Worm (Caenorhabditis elegans): Measurements from ENCODE around the gene Y17G9B.11.
A peak's percentile ranks its signal among the peaks of the same experiment; 100 is the strongest.

Y17G9B.11 gene

ce11 chrIV:4748408-4749105 is 7.8 kb upstream of the Y17G9B.11 start, which contains the start of gene cyc-2.1 (continued):
- peak; percentile 70 for TF ChIP-seq nhr-25 (tag; optimal IDR thresholded peaks at IDR 0.05)
- TF ChIP-seq ZK546.5 (tag; optimal IDR thresholded peaks at IDR 0.05) = no peak
- TF ChIP-seq skn-1 (tag; optimal IDR thresholded peaks at IDR 0.05) = no peak
- peak; percentile 69 for TF ChIP-seq C34F6.9 (tag; optimal IDR thresholded peaks at IDR 0.05)

DNA sequence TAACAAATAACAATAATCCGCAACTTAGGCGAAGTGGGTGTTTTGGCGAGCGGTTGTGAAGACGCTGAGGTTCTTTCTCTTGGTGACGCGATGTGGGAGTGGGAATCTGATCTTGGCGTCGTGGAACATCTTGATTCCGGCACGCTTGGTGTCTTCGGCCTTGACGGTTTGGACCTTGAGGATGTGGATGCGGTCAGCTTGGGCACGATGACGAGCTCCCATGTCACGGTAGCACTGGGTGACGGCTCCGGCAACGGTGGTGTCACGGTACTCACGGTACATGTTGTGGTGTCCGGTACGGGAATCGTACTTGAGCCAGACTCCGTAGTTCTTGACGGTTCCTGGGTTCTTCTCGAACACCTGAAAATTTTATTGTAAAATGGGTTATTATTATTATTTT is 7.2 kb upstream of the Y17G9B.11 start:
- TF ChIP-seq sma-9 (GFP tag; optimal IDR thresholded peaks at IDR 0.05) = peak; percentile 4
- TF ChIP-seq sma-9 (tag; optimal IDR thresholded peaks at IDR 0.05) = no peak
- no peak for TF ChIP-seq mbf-1 (tag; optimal IDR thresholded peaks at IDR 0.05)

ce11 chrIV:4749728-4750278 is 6.6 kb upstream of the Y17G9B.11 start, which contains the start of the genes rpl-20 and Y17G9B.5:
rpl-20 (minus strand) TSS chrIV:4749778.
Y17G9B.5 (plus strand) TSS chrIV:4750240.
- peak; percentile 98 for TF ChIP-seq lin-11 (tag; optimal IDR thresholded peaks at IDR 0.05)
- peak; percentile 74 for TF ChIP-seq ztf-11 (tag; optimal IDR thresholded peaks at IDR 0.05)
- TF ChIP-seq sma-3 (GFP tag; optimal IDR thresholded peaks at IDR 0.05) = peak; percentile 100
- TF ChIP-seq ztf-4 (tag; optimal IDR thresholded peaks at IDR 0.05) = peak; percentile 100
- no peak for TF ChIP-seq aly-2 (tag; optimal IDR thresholded peaks at IDR 0.05)
- TF ChIP-seq skn-1 (tag; optimal IDR thresholded peaks at IDR 0.05) = peak; percentile 97
- peak; percentile 94 for TF ChIP-seq ZK546.5 (tag; optimal IDR thresholded peaks at IDR 0.05)
- TF ChIP-seq sem-4 (tag; optimal IDR thresholded peaks at IDR 0.05) = peak; percentile 100
- TF ChIP-seq egl-27 (tag; optimal IDR thresholded peaks at IDR 0.05) = peak; percentile 100
- TF ChIP-seq nhr-77 (tag; optimal IDR thresholded peaks at IDR 0.05) = peak; percentile 95
- peak; percentile 97 for TF ChIP-seq alr-1 (tag; optimal IDR thresholded peaks at IDR 0.05)
- peak; percentile 99 for TF ChIP-seq lin-13 (GFP tag; optimal IDR thresholded peaks at IDR 0.05)
- peak; percentile 99 for TF ChIP-seq ceh-16 (tag; optimal IDR thresholded peaks at IDR 0.05)
- TF ChIP-seq elt-1 (tag; optimal IDR thresholded peaks at IDR 0.05) = peak; percentile 52
- TF ChIP-seq lin-39 (tag; optimal IDR thresholded peaks at IDR 0.05) = peak; percentile 94
- TF ChIP-seq unc-62 (GFP tag; optimal IDR thresholded peaks at IDR 0.05) = peak; percentile 100
- TF ChIP-seq ztf-1 (GFP tag; conservative IDR thresholded peaks at IDR 0.05) = peak; percentile 84; the same call in 1 of the 2 replicates
- TF ChIP-seq ceh-82 (tag; optimal IDR thresholded peaks at IDR 0.05) = peak; percentile 97
- TF ChIP-seq sma-9 (GFP tag; optimal IDR thresholded peaks at IDR 0.05) = peak; percentile 100
- TF ChIP-seq sma-9 (tag; optimal IDR thresholded peaks at IDR 0.05) = no peak
- peak; percentile 95 for TF ChIP-seq ama-1 (optimal IDR thresholded peaks at IDR 0.05)
- peak; percentile 100 for TF ChIP-seq R02D3.7 (tag; optimal IDR thresholded peaks at IDR 0.05)
- no peak for TF ChIP-seq elt-3 (tag; optimal IDR thresholded peaks at IDR 0.05)
- peak; percentile 83 for TF ChIP-seq nhr-12 (tag; optimal IDR thresholded peaks at IDR 0.05)
- peak; percentile 54 to 94 for TF ChIP-seq mdl-1 (tag; optimal IDR thresholded peaks at IDR 0.05)
- TF ChIP-seq nhr-23 (tag; optimal IDR thresholded peaks at IDR 0.05) = no peak
- peak; percentile 85 for TF ChIP-seq nhr-11 (tag; optimal IDR thresholded peaks at IDR 0.05)
- TF ChIP-seq zag-1 (tag; optimal IDR thresholded peaks at IDR 0.05) = peak; percentile 98
- TF ChIP-seq unc-39 (tag; optimal IDR thresholded peaks at IDR 0.05) = peak; percentile 77
- peak; percentile 100 for TF ChIP-seq nhr-25 (tag; optimal IDR thresholded peaks at IDR 0.05)
- peak; percentile 100 for TF ChIP-seq C34F6.9 (tag; optimal IDR thresholded peaks at IDR 0.05)
- peak; percentile 98 for TF ChIP-seq gmeb-1 (tag; optimal IDR thresholded peaks at IDR 0.05)
- TF ChIP-seq nhr-6 (tag; optimal IDR thresholded peaks at IDR 0.05) = peak; percentile 100
- TF ChIP-seq Y55F3AM.14 (GFP tag; optimal IDR thresholded peaks at IDR 0.05) = peak; percentile 100
- no peak for TF ChIP-seq peb-1 (tag; optimal IDR thresholded peaks at IDR 0.05)
- TF ChIP-seq lsy-2 (tag; optimal IDR thresholded peaks at IDR 0.05) = peak; percentile 100
- peak; percentile 96 for TF ChIP-seq nhr-10 (tag; optimal IDR thresholded peaks at IDR 0.05)
- TF ChIP-seq crh-2 (tag; optimal IDR thresholded peaks at IDR 0.05) = peak; percentile 100
- peak; percentile 84 for TF ChIP-seq dmd-4 (tag; optimal IDR thresholded peaks at IDR 0.05)
- TF ChIP-seq mbf-1 (tag; optimal IDR thresholded peaks at IDR 0.05) = peak; percentile 71
- peak; percentile 98 for TF ChIP-seq blmp-1 (tag; optimal IDR thresholded peaks at IDR 0.05; ENCODE audit: insufficient read depth)
- TF ChIP-seq nhr-237 (tag; optimal IDR thresholded peaks at IDR 0.05) = peak; percentile 94
- peak; percentile 100 for TF ChIP-seq nhr-21 (tag; optimal IDR thresholded peaks at IDR 0.05)
- peak; percentile 100 for TF ChIP-seq fos-1 (tag; optimal IDR thresholded peaks at IDR 0.05)
- peak; percentile 100 for TF ChIP-seq F13H6.1 (tag; optimal IDR thresholded peaks at IDR 0.05)
- TF ChIP-seq snpc-4 (tag; optimal IDR thresholded peaks at IDR 0.05) = peak; percentile 95
- TF ChIP-seq unc-55 (GFP tag; optimal IDR thresholded peaks at IDR 0.05) = peak; percentile 100
- TF ChIP-seq nhr-129 (tag; optimal IDR thresholded peaks at IDR 0.05) = peak; percentile 99
